Worm (Caenorhabditis elegans): ENCODE results near the gene F09E5.8.
A peak's percentile ranks its signal among the peaks of the same experiment; 100 is the strongest.

DNA sequence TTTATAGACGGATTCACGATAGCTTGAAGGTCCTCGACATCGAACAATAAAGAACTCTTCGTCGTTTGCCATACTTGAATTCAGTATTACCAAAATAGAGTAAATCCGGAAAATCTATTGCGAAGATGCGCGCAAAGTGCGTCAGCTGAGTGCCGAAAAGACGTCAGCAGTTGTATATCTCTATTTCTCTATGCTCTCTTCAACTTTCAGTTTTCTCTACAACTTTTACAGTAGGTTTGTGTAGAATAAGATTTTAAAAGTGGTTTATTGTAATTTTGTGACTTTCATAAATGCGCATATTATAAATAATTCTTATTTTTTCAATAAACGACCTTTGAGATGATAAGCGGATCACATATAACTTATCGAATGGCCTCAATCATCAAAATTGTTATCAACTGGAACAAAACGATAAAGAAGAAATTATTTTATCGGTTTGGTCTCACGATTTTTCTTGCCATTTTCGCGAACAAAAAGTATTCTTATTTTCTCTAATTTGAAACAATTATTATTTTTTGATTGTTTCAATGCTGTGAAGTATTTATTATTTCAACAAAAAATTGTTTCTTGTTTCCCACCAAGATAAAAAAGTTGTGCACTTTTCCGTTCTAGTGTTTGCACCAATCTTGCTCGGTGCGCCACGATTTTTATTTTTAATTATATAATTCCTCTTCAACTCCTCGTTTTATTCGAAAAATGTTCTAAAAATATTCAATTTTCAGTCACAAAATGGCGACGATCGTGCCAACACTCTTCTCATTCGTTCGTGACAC is 23.0 kb downstream of the F09E5.8 start, which contains the start of the genes agt-2 and F09E5.3:
- no peak for TF ChIP-seq mab-5 (tag; optimal IDR thresholded peaks at IDR 0.05)
- TF ChIP-seq unc-62 (GFP tag; optimal IDR thresholded peaks at IDR 0.05), result peak; percentile 26
- peak; percentile 77 for TF ChIP-seq nhr-237 (tag; optimal IDR thresholded peaks at IDR 0.05)
- peak; percentile 74 for TF ChIP-seq ces-1 (GFP tag; optimal IDR thresholded peaks at IDR 0.05)
- TF ChIP-seq ztf-11 (tag; optimal IDR thresholded peaks at IDR 0.05), result peak; percentile 53
- peak; percentile 9 for TF ChIP-seq M03D4.4 (tag; optimal IDR thresholded peaks at IDR 0.05)
- no peak for TF ChIP-seq lin-32 (GFP tag; optimal IDR thresholded peaks at IDR 0.05)
- TF ChIP-seq ceh-39 (tag; optimal IDR thresholded peaks at IDR 0.05), result peak; percentile 68
- peak; percentile 37 for TF ChIP-seq hlh-1 (tag; optimal IDR thresholded peaks at IDR 0.05)

All from whole organism, mixed stage, embryonic.